Fruit fly (Drosophila melanogaster) whole organism, embryonic: ENCODE results near the gene His3.3A.

Source experiments
- Abd-B ChIP-seq: fragments of 200-800 bp; sonication (Bioruptor generic); optimal IDR thresholded peaks from 2 replicates; lab custom pipeline; 2018; ENCODE audit warnings: missing biosample characterization, mild to moderate bottlenecking, missing genetic modification characterization, moderate library complexity
- Adf1 ChIP-seq: fragments of 200-800 bp; sonication (Bioruptor generic); IDR thresholded peaks from 2 replicates; pipeline ENCODE4 v1.3.6; 2022; ENCODE audit warnings: missing biosample characterization, missing genetic modification characterization
- BEAF-32 ChIP-seq: fragments of 200-800 bp; sonication (Bioruptor generic); optimal IDR thresholded peaks from 3 replicates; lab custom pipeline; 2017; ENCODE audit warnings: missing biosample characterization, missing genetic modification characterization, mild to moderate bottlenecking, moderate library complexity, missing genetic modification reagents
- CG13123 ChIP-seq: fragments of 200-800 bp; sonication (Bioruptor generic); optimal IDR thresholded peaks from 2 replicates; lab custom pipeline; 2016; ENCODE audit warnings: missing biosample characterization, missing genetic modification characterization
- CG14014 ChIP-seq: fragments of 200-800 bp; sonication (Bioruptor generic); IDR thresholded peaks from 2 replicates; pipeline ENCODE4 v1.3.6; 2022; ENCODE audit warnings: missing biosample characterization, missing genetic modification characterization
- CG14860 ChIP-seq: fragments of 200-800 bp; sonication (Bioruptor generic); IDR thresholded peaks from 3 replicates; pipeline ENCODE4 v1.3.6; 2022; ENCODE audit warnings: missing biosample characterization, missing genetic modification characterization; ENCODE audit not compliant: partially characterized antibody
- CG15073 ChIP-seq: fragments of 200-800 bp; sonication (Bioruptor generic); optimal IDR thresholded peaks from 2 replicates; lab custom pipeline; 2016; ENCODE audit warnings: missing biosample characterization, missing genetic modification characterization
- CG16815 ChIP-seq: fragments of 200-800 bp; sonication (Bioruptor generic); optimal IDR thresholded peaks from 3 replicates; lab custom pipeline; 2017; ENCODE audit warnings: missing biosample characterization, mild to moderate bottlenecking, missing genetic modification characterization
- CG17328 ChIP-seq: fragments of 200-800 bp; sonication (Bioruptor generic); IDR thresholded peaks from 2 replicates; pipeline ENCODE4 v1.3.6; 2022; ENCODE audit warnings: missing biosample characterization, missing genetic modification characterization
- CG17829 ChIP-seq: fragments of 200-800 bp; optimal IDR thresholded peaks from 2 replicates; lab custom pipeline; 2019; ENCODE audit warnings: missing biosample characterization, mild to moderate bottlenecking, missing genetic modification characterization, moderate library complexity
- CG30020 ChIP-seq: fragments of 200-800 bp; optimal IDR thresholded peaks from 2 replicates; lab custom pipeline; 2019; ENCODE audit warnings: missing biosample characterization, mild to moderate bottlenecking, missing genetic modification characterization, moderate library complexity
- CG31441 ChIP-seq: fragments of 200-800 bp; sonication (Bioruptor generic); IDR thresholded peaks from 2 replicates; pipeline ENCODE4 v1.3.6; 2022; ENCODE audit warnings: missing biosample characterization, missing genetic modification characterization
- CG34422 ChIP-seq: fragments of 200-800 bp; sonication (Bioruptor generic); IDR thresholded peaks from 3 replicates; pipeline ENCODE4 v1.3.6; 2022; ENCODE audit warnings: missing biosample characterization, missing genetic modification characterization
- CG4424 ChIP-seq: fragments of 200-800 bp; sonication (Bioruptor generic); optimal IDR thresholded peaks from 3 replicates; lab custom pipeline; 2016; ENCODE audit warnings: missing biosample characterization, missing genetic modification characterization
- CG4707 ChIP-seq: fragments of 200-800 bp; sonication (Bioruptor generic); optimal IDR thresholded peaks from 2 replicates; lab custom pipeline; 2018; ENCODE audit warnings: missing biosample characterization, mild to moderate bottlenecking, missing genetic modification characterization, moderate library complexity
- CG4730 ChIP-seq: fragments of 200-800 bp; sonication (Bioruptor generic); IDR thresholded peaks from 2 replicates; pipeline ENCODE4 v1.3.6; 2022; ENCODE audit warnings: missing biosample characterization, missing genetic modification characterization
- CG4820 ChIP-seq: fragments of 200-800 bp; sonication (Bioruptor generic); optimal IDR thresholded peaks from 3 replicates; lab custom pipeline; 2016; ENCODE audit warnings: missing biosample characterization, missing genetic modification characterization
- CG6175 ChIP-seq: fragments of 200-800 bp; sonication (Bioruptor generic); IDR thresholded peaks from 3 replicates; pipeline ENCODE4 v1.3.6; 2022; ENCODE audit warnings: missing biosample characterization, missing genetic modification characterization
- CG6791 ChIP-seq: fragments of 200-800 bp; sonication (Bioruptor generic); IDR thresholded peaks from 3 replicates; pipeline ENCODE4 v1.3.6; 2022; ENCODE audit warnings: missing biosample characterization, missing genetic modification characterization; ENCODE audit not compliant: partially characterized antibody
- CG7928 ChIP-seq: fragments of 200-800 bp; sonication (Bioruptor generic); optimal IDR thresholded peaks from 2 replicates; lab custom pipeline; 2017; ENCODE audit warnings: missing biosample characterization, mild to moderate bottlenecking, missing genetic modification characterization
- CG8290 ChIP-seq, 3 experiments: fragments of 200-800 bp; sonication (Bioruptor generic); optimal IDR thresholded peaks; 2 replicates each; lab custom pipeline; 2016 to 2019; ENCODE audit warnings: missing biosample characterization in 3 of 3, missing genetic modification characterization in 3 of 3, mild to moderate bottlenecking in 2 of 3, moderate library complexity in 1 of 3
- CG8478 ChIP-seq: fragments of >200 bp; optimal IDR thresholded peaks from 2 replicates; lab custom pipeline; 2018
- Camta ChIP-seq: fragments of 200-800 bp; sonication (Bioruptor generic); optimal IDR thresholded peaks from 2 replicates; lab custom pipeline; 2016; ENCODE audit warnings: missing biosample characterization, missing genetic modification characterization
- Dip2 ChIP-seq: fragments of 200-800 bp; sonication (Bioruptor generic); IDR thresholded peaks from 2 replicates; pipeline ENCODE4 v1.3.6; 2022; ENCODE audit warnings: missing biosample characterization, missing genetic modification characterization
- Elba2 ChIP-seq: fragments of 200-800 bp; sonication (Bioruptor generic); optimal IDR thresholded peaks from 3 replicates; lab custom pipeline; 2016; ENCODE audit warnings: missing biosample characterization, missing genetic modification characterization
- HLH54F ChIP-seq: fragments of 200-800 bp; sonication (Bioruptor generic); optimal IDR thresholded peaks from 3 replicates; lab custom pipeline; 2016; ENCODE audit warnings: missing biosample characterization, missing genetic modification characterization
- Hr3 ChIP-seq: fragments of 200-800 bp; sonication (Bioruptor generic); optimal IDR thresholded peaks from 3 replicates; lab custom pipeline; 2016; ENCODE audit warnings: missing biosample characterization, missing genetic modification characterization
- Hsf ChIP-seq: fragments of 200-800 bp; sonication (Bioruptor generic); optimal IDR thresholded peaks from 3 replicates; lab custom pipeline; 2016; ENCODE audit warnings: missing biosample characterization, missing genetic modification characterization
- Oaz ChIP-seq: fragments of 200-800 bp; sonication (Bioruptor generic); IDR thresholded peaks from 2 replicates; pipeline ENCODE4 v1.3.6; 2022; ENCODE audit warnings: missing biosample characterization, missing genetic modification characterization
- Spps ChIP-seq: fragments of 200-800 bp; sonication (Bioruptor generic); optimal IDR thresholded peaks from 2 replicates; lab custom pipeline; 2018; ENCODE audit warnings: missing biosample characterization, mild to moderate bottlenecking, missing genetic modification characterization
- ab ChIP-seq: fragments of 200-800 bp; sonication (Bioruptor generic); optimal IDR thresholded peaks from 2 replicates; lab custom pipeline; 2016; ENCODE audit warnings: missing biosample characterization, missing genetic modification characterization
- ato ChIP-seq: fragments of 200-800 bp; sonication (Bioruptor generic); IDR thresholded peaks from 2 replicates; pipeline ENCODE4 v1.3.6; 2022; ENCODE audit warnings: missing biosample characterization, missing genetic modification characterization; ENCODE audit not compliant: partially characterized antibody
- chn ChIP-seq: fragments of 200-800 bp; sonication (Bioruptor generic); optimal IDR thresholded peaks from 2 replicates; lab custom pipeline; 2016; ENCODE audit warnings: missing biosample characterization, missing genetic modification characterization
- danr ChIP-seq: fragments of 200-800 bp; sonication (Bioruptor generic); IDR thresholded peaks from 2 replicates; pipeline ENCODE4 v1.3.6; 2022; ENCODE audit warnings: missing biosample characterization, missing genetic modification characterization
- disco-r ChIP-seq: fragments of 200-800 bp; sonication (Bioruptor generic); optimal IDR thresholded peaks from 2 replicates; lab custom pipeline; 2016; ENCODE audit warnings: missing biosample characterization, missing genetic modification characterization
- dpn ChIP-seq, 2 experiments: fragments of 200-800 bp; sonication (Bioruptor generic); optimal IDR thresholded peaks; 3 replicates each; lab custom pipeline; 2016; ENCODE audit warnings: missing biosample characterization in 2 of 2, missing genetic modification characterization in 2 of 2
- gem ChIP-seq: fragments of 200-800 bp; sonication (Bioruptor generic); optimal IDR thresholded peaks from 2 replicates; lab custom pipeline; 2019; ENCODE audit warnings: missing biosample characterization, mild to moderate bottlenecking, missing genetic modification characterization, moderate library complexity
- jumu ChIP-seq: fragments of 200-800 bp; sonication (Bioruptor generic); optimal IDR thresholded peaks from 3 replicates; lab custom pipeline; 2016; ENCODE audit warnings: missing biosample characterization, missing genetic modification characterization
- lab ChIP-seq: fragments of 200-800 bp; sonication (Bioruptor generic); optimal IDR thresholded peaks from 3 replicates; lab custom pipeline; 2017; ENCODE audit warnings: missing biosample characterization, missing genetic modification characterization, mild to moderate bottlenecking, moderate library complexity, missing genetic modification reagents
- lov ChIP-seq, 2 experiments: fragments of 200-800 bp in 1 of 2; fragments of >200 bp in 1 of 2; sonication (Bioruptor generic) in 1 of 2; IDR thresholded peaks in 1 of 2; optimal IDR thresholded peaks in 1 of 2; 2 replicates in 1 of 2; 3 replicates in 1 of 2; pipeline versions ENCODE4 v1.3.6 to Lab custom; 2017 to 2022; ENCODE audit warnings: missing biosample characterization in 1 of 2, missing genetic modification characterization in 1 of 2
- maf-S ChIP-seq: fragments of 200-800 bp; sonication (Bioruptor generic); optimal IDR thresholded peaks from 2 replicates; lab custom pipeline; 2016; ENCODE audit warnings: missing biosample characterization, missing genetic modification characterization
- mirr ChIP-seq: fragments of 200-800 bp; sonication (Bioruptor generic); optimal IDR thresholded peaks from 3 replicates; lab custom pipeline; 2018; ENCODE audit warnings: missing biosample characterization, mild to moderate bottlenecking, missing genetic modification characterization
- run ChIP-seq: fragments of 200-800 bp; sonication (Bioruptor generic); optimal IDR thresholded peaks from 3 replicates; lab custom pipeline; 2018; ENCODE audit warnings: missing biosample characterization, mild to moderate bottlenecking, missing genetic modification characterization
- sens ChIP-seq: fragments of 200-800 bp; sonication (Bioruptor generic); peaks from one replicate; lab custom pipeline; 2016; ENCODE audit warnings: missing biosample characterization, missing genetic modification characterization
- sens-2 ChIP-seq: fragments of 200-800 bp; sonication (Bioruptor generic); IDR thresholded peaks from 2 replicates; pipeline ENCODE4 v1.3.6; 2022; ENCODE audit warnings: missing biosample characterization, missing genetic modification characterization
- sim ChIP-seq: fragments of 200-800 bp; sonication (Bioruptor generic); IDR thresholded peaks from 2 replicates; pipeline ENCODE4 v1.3.6; 2022; ENCODE audit warnings: missing biosample characterization, missing genetic modification characterization
- sisA ChIP-seq: fragments of 200-800 bp; sonication (Bioruptor generic); IDR thresholded peaks from 2 replicates; pipeline ENCODE4 v1.3.6; 2022; ENCODE audit warnings: missing biosample characterization, missing genetic modification characterization
- sqz ChIP-seq: fragments of 200-800 bp; sonication (Bioruptor generic); optimal IDR thresholded peaks from 3 replicates; lab custom pipeline; 2018; ENCODE audit warnings: missing biosample characterization, mild to moderate bottlenecking, missing genetic modification characterization
- tap ChIP-seq: fragments of 200-800 bp; optimal IDR thresholded peaks from 3 replicates; lab custom pipeline; 2019; ENCODE audit warnings: missing biosample characterization, mild to moderate bottlenecking, missing genetic modification characterization, moderate library complexity
- trh ChIP-seq: fragments of 200-800 bp; sonication (Bioruptor generic); optimal IDR thresholded peaks from 2 replicates; lab custom pipeline; 2016; ENCODE audit warnings: missing biosample characterization, missing genetic modification characterization
- z ChIP-seq: fragments of 200-800 bp; sonication (Bioruptor generic); IDR thresholded peaks from 3 replicates; pipeline ENCODE4 v1.3.6; 2022; ENCODE audit warnings: missing biosample characterization, missing genetic modification characterization

The His3.3A gene

DNA sequence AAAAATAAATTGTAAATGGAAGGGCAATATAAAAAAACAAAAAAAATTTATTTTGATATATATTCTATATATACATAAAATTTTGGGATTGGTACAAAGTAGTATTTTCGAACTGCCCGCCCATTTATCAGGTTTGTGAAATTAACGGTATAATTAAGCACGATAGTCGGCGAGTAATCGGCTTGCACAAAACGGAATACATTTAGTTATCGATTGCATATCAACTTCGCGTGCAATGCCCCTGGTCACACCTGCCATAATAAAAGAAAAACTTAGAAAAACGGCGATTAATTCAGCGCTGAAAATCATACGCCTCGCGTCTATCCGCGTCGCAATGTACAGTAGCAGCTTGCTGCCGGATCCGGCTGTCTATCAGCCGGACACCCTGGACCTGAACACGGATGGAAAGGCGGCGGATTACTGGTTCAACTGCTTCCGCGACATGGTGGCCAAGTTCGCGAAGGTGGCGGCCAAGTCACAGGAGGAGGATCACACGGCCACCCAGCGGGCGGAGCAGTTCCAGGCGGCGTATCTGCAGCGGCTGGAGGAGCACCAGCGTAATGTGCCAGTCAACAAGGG lies 39.0 kb downstream of the His3.3A start, which contains the start of gene CG5828 (continued):
- TF ChIP-seq sens-2 (GFP tag; lab: Robert Waterston, UW), result no peak
- peak; percentile 54 for TF ChIP-seq Elba2 (GFP tag; lab: Kevin White, UChicago)
- no peak for TF ChIP-seq disco-r (GFP tag; lab: Kevin White, UChicago)
- TF ChIP-seq CG4820 (GFP tag; lab: Kevin White, UChicago), result no peak
- TF ChIP-seq CG17328, result no peak
- TF ChIP-seq jumu, result no peak
- no peak for TF ChIP-seq sim (GFP tag; lab: Robert Waterston, UW)
- TF ChIP-seq sisA (GFP tag; lab: Robert Waterston, UW), result no peak
- no peak for TF ChIP-seq CG7928 (GFP tag; lab: Kevin White, UChicago)
- TF ChIP-seq CG14014, result no peak
- TF ChIP-seq z (GFP tag; lab: Robert Waterston, UW), result no peak
- TF ChIP-seq sqz, result no peak
- no peak for TF ChIP-seq maf-S (GFP tag; lab: Kevin White, UChicago)
- TF ChIP-seq CG6791 (GFP tag; lab: Robert Waterston, UW), result peak; percentile 73
- no peak for TF ChIP-seq sens
- peak; percentile 15; the same call in 1 of the 2 replicates for TF ChIP-seq CG31441 (GFP tag; lab: Robert Waterston, UW)
- TF ChIP-seq ab (GFP tag; lab: Kevin White, UChicago), result no peak
- TF ChIP-seq BEAF-32 (GFP tag; lab: Kevin White, UChicago), result peak; percentile 84
- no peak for TF ChIP-seq Spps (tag; lab: Kevin White, UChicago)
- no peak for TF ChIP-seq CG15073 (GFP tag; lab: Kevin White, UChicago)
- no peak for TF ChIP-seq CG16815
- TF ChIP-seq CG4730 (GFP tag; lab: Robert Waterston, UW), result no peak
- no peak for TF ChIP-seq CG17829 (tag; lab: Kevin White, UChicago)
- no peak for TF ChIP-seq CG13123 (GFP tag; lab: Kevin White, UChicago)
- TF ChIP-seq lab (GFP tag; lab: Kevin White, UChicago), result no peak
- TF ChIP-seq CG8478 (lab: Kevin White, UChicago), result no peak
- no peak for TF ChIP-seq CG8290 (GFP tag; optimal IDR thresholded peaks at IDR 0.05; lab: Kevin White, UChicago)
- TF ChIP-seq CG8290 (tag; optimal IDR thresholded peaks at IDR 0.05; lab: Kevin White, UChicago), result no peak
- TF ChIP-seq CG4707 (GFP tag; lab: Kevin White, UChicago), result no peak
- TF ChIP-seq run (tag; lab: Kevin White, UChicago), result no peak
- TF ChIP-seq Camta, result no peak
- no peak; the same call in 2 of the 3 replicates for TF ChIP-seq CG14860 (GFP tag; lab: Robert Waterston, UW)
- TF ChIP-seq Abd-B (GFP tag; lab: Kevin White, UChicago), result no peak
- TF ChIP-seq Hr3 (GFP tag; lab: Kevin White, UChicago), result no peak
- TF ChIP-seq CG30020 (tag; lab: Kevin White, UChicago), result no peak
- no peak for TF ChIP-seq chn (GFP tag; lab: Kevin White, UChicago)
- no peak for TF ChIP-seq trh
- no peak for TF ChIP-seq tap (tag; lab: Kevin White, UChicago)
- TF ChIP-seq Hsf (GFP tag; lab: Kevin White, UChicago), result no peak
- no peak for TF ChIP-seq HLH54F (GFP tag; lab: Kevin White, UChicago)
- TF ChIP-seq gem (tag; lab: Kevin White, UChicago), result no peak
- no peak for TF ChIP-seq Dip2 (GFP tag; lab: Robert Waterston, UW)
- no peak for TF ChIP-seq CG4424
- TF ChIP-seq ato (GFP tag; lab: Robert Waterston, UW), result 0 out of 2 replicates have a peak, but pooled peaks have one; percentile 13
- no peak for TF ChIP-seq lov (optimal IDR thresholded peaks at IDR 0.05; lab: Kevin White, UChicago)
- TF ChIP-seq lov (GFP tag; IDR thresholded peaks at IDR 0.05; lab: Robert Waterston, UW), result no peak
- no peak for TF ChIP-seq mirr (GFP tag; lab: Kevin White, UChicago)
- TF ChIP-seq CG34422 (GFP tag; lab: Robert Waterston, UW), result no peak
- no peak for TF ChIP-seq Oaz (GFP tag; lab: Robert Waterston, UW)
- TF ChIP-seq CG6175, result no peak
- TF ChIP-seq danr (GFP tag; lab: Robert Waterston, UW), result no peak
- no peak for TF ChIP-seq dpn (GFP tag; optimal IDR thresholded peaks at IDR 0.05; lab: Kevin White, UChicago)
- no peak for TF ChIP-seq Adf1 (GFP tag; lab: Robert Waterston, UW)
